Worm (Caenorhabditis elegans) whole organism, L4 larva: Measurements from ENCODE around the gene F32D1.7.

ENCODE experiments used
- F26F4.8 ChIP-seq: fragments of 200-800 bp; sonication (Bioruptor generic); conservative IDR thresholded peaks from 2 replicates; pipeline ENCODE4 v1.3.6; 2022; ENCODE audit warnings: missing genetic modification characterization, missing compliant biosample characterization
- dve-1 ChIP-seq: sonication (generic microtip); optimal IDR thresholded peaks from 2 replicates; lab custom pipeline; 2017; ENCODE audit warnings: antibody characterized with exemption, mild to moderate bottlenecking, missing genetic modification characterization, missing compliant biosample characterization; ENCODE audit not compliant: insufficient read depth
- lin-13 ChIP-seq: fragments of 150-350 bp; optimal IDR thresholded peaks from 2 replicates; lab custom pipeline; 2014; ENCODE audit warnings: missing biosample characterization, missing genetic modification reagents, missing genetic modification characterization
- mdl-1 ChIP-seq, 2 experiments: fragments of 150-350 bp in 1 of 2; sonication (generic microtip) in 1 of 2; optimal IDR thresholded peaks; 2 replicates each; lab custom pipeline; 2014 to 2017; ENCODE audit warnings: missing biosample characterization in 2 of 2, missing genetic modification characterization in 2 of 2
- nhr-28 ChIP-seq: fragments of 150-350 bp; optimal IDR thresholded peaks from 2 replicates; lab custom pipeline; 2014; ENCODE audit warnings: missing biosample characterization, missing genetic modification characterization

ce11 chrV:4341736-4342135, 34.2 kb downstream of the F32D1.7 start:
- no peak for TF ChIP-seq lin-13 (GFP tag; lab: Kevin White, UChicago)
- TF ChIP-seq F26F4.8 (GFP tag; lab: Robert Waterston, UW): no peak
- TF ChIP-seq nhr-28: no peak
- no peak for TF ChIP-seq dve-1
- no peak for TF ChIP-seq mdl-1 (tag; optimal IDR thresholded peaks at IDR 0.05; lab: Kevin White, UChicago)
